Worm (Caenorhabditis elegans) whole organism, early embryonic: Measurements from ENCODE around the gene lgc-39.

Experiments used
- F13C5.2 ChIP-seq: sonication (generic microtip); optimal IDR thresholded peaks from 2 replicates; lab custom pipeline; 2017; ENCODE audit warnings: mild to moderate bottlenecking, missing genetic modification characterization, inconsistent platforms, missing compliant biosample characterization
- aly-1 ChIP-seq: sonication (generic microtip); optimal IDR thresholded peaks from 2 replicates; lab custom pipeline; 2016; ENCODE audit warnings: missing genetic modification characterization, missing compliant biosample characterization
- ama-1 ChIP-seq: fragments of 150-350 bp; optimal IDR thresholded peaks from 2 replicates; lab custom pipeline; 2014
- ceh-13 ChIP-seq: fragments of 200-800 bp; sonication (Bioruptor generic); optimal IDR thresholded peaks from 2 replicates; lab custom pipeline; 2018; ENCODE audit warnings: mild to moderate bottlenecking, missing genetic modification characterization, missing compliant biosample characterization
- ets-7 ChIP-seq: sonication (generic microtip); optimal IDR thresholded peaks from 2 replicates; lab custom pipeline; 2016; ENCODE audit warnings: missing genotype, missing genetic modification characterization, missing compliant biosample characterization
- flt-1 ChIP-seq: fragments of 200-800 bp; sonication (Bioruptor generic); IDR thresholded peaks from 2 replicates; pipeline ENCODE4 v1.3.6; 2022; ENCODE audit warnings: missing genetic modification characterization, missing compliant biosample characterization
- hmbx-1 ChIP-seq: sonication (generic microtip); optimal IDR thresholded peaks from 2 replicates; lab custom pipeline; 2016; ENCODE audit warnings: mild to moderate bottlenecking, missing genetic modification characterization, missing compliant biosample characterization
- hmg-4 ChIP-seq: fragments of 200-800 bp; sonication (Bioruptor generic); optimal IDR thresholded peaks from 2 replicates; lab custom pipeline; 2018; ENCODE audit warnings: mild to moderate bottlenecking, missing genetic modification characterization, missing compliant biosample characterization
- hnd-1 ChIP-seq: sonication (generic microtip); optimal IDR thresholded peaks from 2 replicates; lab custom pipeline; 2016; ENCODE audit warnings: missing genetic modification characterization, missing compliant biosample characterization
- sea-1 ChIP-seq: fragments of 200-800 bp; sonication (Bioruptor generic); conservative IDR thresholded peaks from 2 replicates; pipeline ENCODE4 v1.3.6; 2022; ENCODE audit warnings: missing genetic modification characterization, missing compliant biosample characterization
- tbx-11 ChIP-seq: fragments of 200-800 bp; sonication (Bioruptor generic); IDR thresholded peaks from 2 replicates; pipeline ENCODE4 v1.3.6; 2022; ENCODE audit warnings: missing genetic modification characterization, missing compliant biosample characterization
- tbx-37 ChIP-seq: fragments of 200-800 bp; sonication (Bioruptor generic); conservative IDR thresholded peaks from 2 replicates; pipeline ENCODE4 v1.3.6; 2022; ENCODE audit warnings: missing genetic modification reagents, missing genetic modification characterization, missing compliant biosample characterization
- tra-4 ChIP-seq: sonication (generic microtip); optimal IDR thresholded peaks from 2 replicates; lab custom pipeline; 2017; ENCODE audit warnings: missing genetic modification characterization, missing compliant biosample characterization

DNA sequence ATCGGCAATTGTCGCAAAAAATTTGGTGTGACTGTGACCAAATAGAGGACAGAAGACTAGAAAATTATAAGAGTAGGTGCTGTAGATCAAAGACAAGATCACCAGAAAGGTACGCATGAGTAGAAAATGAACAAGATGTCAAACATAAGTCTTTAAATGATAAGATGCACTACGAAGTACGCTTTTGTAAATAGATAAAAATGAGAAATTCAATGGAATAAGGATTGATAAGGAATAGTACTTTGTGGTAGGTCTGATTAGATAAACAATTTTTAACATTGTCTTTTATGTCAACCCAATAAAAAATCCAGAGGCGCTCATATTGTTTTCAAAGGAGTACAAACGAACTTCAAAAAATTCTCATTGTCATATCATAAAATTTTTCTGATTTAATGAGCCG lies 24.7 kb upstream of the lgc-39 start, which contains the start of gene F10D2.8:
- TF ChIP-seq ama-1 (lab: Kevin White, UChicago): no peak
- no peak for TF ChIP-seq flt-1 (GFP tag; lab: Robert Waterston, UW)
- no peak for TF ChIP-seq tbx-37
- TF ChIP-seq hnd-1 (tag; lab: Kevin White, UChicago): no peak
- TF ChIP-seq tbx-11: no peak
- TF ChIP-seq tra-4: no peak
- TF ChIP-seq hmbx-1 (tag; lab: Kevin White, UChicago): no peak
- no peak for TF ChIP-seq ceh-13
- TF ChIP-seq hmg-4: no peak
- TF ChIP-seq ets-7 (tag; lab: Kevin White, UChicago): no peak
- TF ChIP-seq aly-1: no peak
- TF ChIP-seq sea-1 (GFP tag; lab: Robert Waterston, UW): no peak
- TF ChIP-seq F13C5.2: no peak
